Fruit fly (Drosophila melanogaster) whole organism: ENCODE data around the gene CG15210.

Experiments used
- CG8478 ChIP-seq: fragments of >200 bp; optimal IDR thresholded peaks from 2 replicates; lab custom pipeline; 2018; ENCODE audit warnings: inconsistent platforms
- Dll ChIP-seq: fragments of >200 bp; optimal IDR thresholded peaks from 2 replicates; lab custom pipeline; 2017
- EcR ChIP-seq, 2 experiments: fragments of >200 bp; optimal IDR thresholded peaks; 2 replicates each; lab custom pipeline; 2017; ENCODE audit warnings: missing biosample characterization in 2 of 2, missing genetic modification characterization in 2 of 2, missing genetic modification reagents in 2 of 2
- pan ChIP-seq: fragments of >200 bp; optimal IDR thresholded peaks from 2 replicates; lab custom pipeline; 2017
- psq ChIP-seq: fragments of >200 bp; optimal IDR thresholded peaks from 2 replicates; lab custom pipeline; 2017
- usp ChIP-seq: fragments of >200 bp; optimal IDR thresholded peaks from 2 replicates; lab custom pipeline; 2017; ENCODE audit warnings: missing biosample characterization, missing genetic modification characterization, mixed read lengths

The CG15210 gene

dm6 chrX:10840892-10841564 lies 2.0 kb downstream of the CG15210 start:
- TF ChIP-seq Dll (lab: Kevin White, UChicago) (no peak), psq (lab: Kevin White, UChicago) (no peak), pan (lab: Kevin White, UChicago) (no peak), usp (no peak), CG8478 (lab: Kevin White, UChicago) (no peak), EcR (GFP tag; optimal IDR thresholded peaks at IDR 0.05; lab: Kevin White, UChicago) (no peak)

dm6 chrX:10841717-10842255 lies 2.8 kb downstream of the CG15210 start, which contains the start of gene CG15209:
Gene CG15209, plus strand, starts transcription at chrX:10842205.
- TF ChIP-seq CG8478 (lab: Kevin White, UChicago) (no peak), psq (lab: Kevin White, UChicago) (no peak), usp (no peak), EcR (GFP tag; optimal IDR thresholded peaks at IDR 0.05; lab: Kevin White, UChicago) (no peak), Dll (lab: Kevin White, UChicago) (no peak), pan (lab: Kevin White, UChicago) (no peak)

- TF ChIP-seq psq (lab: Kevin White, UChicago) (no peak), CG8478 (lab: Kevin White, UChicago) (no peak), Dll (lab: Kevin White, UChicago) (no peak), usp (no peak), EcR (GFP tag; optimal IDR thresholded peaks at IDR 0.05; lab: Kevin White, UChicago) (no peak), pan (lab: Kevin White, UChicago) (no peak)
Measured at dm6 chrX:10844807-10845206, 5.8 kb downstream of the CG15210 start, which contains the start of gene CG32669. Gene CG32669, minus strand, starts transcription at chrX:10845081.

- TF ChIP-seq usp (no peak), Dll (lab: Kevin White, UChicago) (no peak), CG8478 (lab: Kevin White, UChicago) (no peak), psq (lab: Kevin White, UChicago) (no peak), pan (lab: Kevin White, UChicago) (no peak), EcR (GFP tag; optimal IDR thresholded peaks at IDR 0.05; lab: Kevin White, UChicago) (no peak)
Measured at dm6 chrX:10845256-10845655, 6.2 kb downstream of the CG15210 start.

- no peak for TF ChIP-seq pan (lab: Kevin White, UChicago)
Measured at dm6 chrX:10846972-10847435, 8.0 kb downstream of the CG15210 start, which contains the start of gene sbr. Gene sbr, minus strand, starts transcription at chrX:10847092.

dm6 chrX:10847436-10847446 lies 8.2 kb downstream of the CG15210 start, which contains the start of gene Pgls:
Gene Pgls, plus strand, starts transcription at chrX:10847438.
- TF ChIP-seq CG8478 (lab: Kevin White, UChicago) (no peak), psq (lab: Kevin White, UChicago) (no peak), pan (lab: Kevin White, UChicago) (no peak), Dll (lab: Kevin White, UChicago) (no peak), EcR (GFP tag; optimal IDR thresholded peaks at IDR 0.05; lab: Kevin White, UChicago) (no peak), usp (no peak)

dm6 chrX:10847447-10847846 lies 8.4 kb downstream of the CG15210 start:
- no peak for TF ChIP-seq usp
- TF ChIP-seq psq (lab: Kevin White, UChicago), result no peak
- TF ChIP-seq pan (lab: Kevin White, UChicago), result no peak
- TF ChIP-seq EcR (GFP tag; optimal IDR thresholded peaks at IDR 0.05; lab: Kevin White, UChicago), result no peak

- TF ChIP-seq EcR (GFP tag; optimal IDR thresholded peaks at IDR 0.05; lab: Kevin White, UChicago) (no peak), pan (lab: Kevin White, UChicago) (no peak), Dll (lab: Kevin White, UChicago) (no peak), psq (lab: Kevin White, UChicago) (no peak)
Measured at dm6 chrX:10848565-10848964, 9.5 kb downstream of the CG15210 start, which contains the start of gene CG2202. Gene CG2202, plus strand, starts transcription at chrX:10848757.

- no peak for TF ChIP-seq usp
- TF ChIP-seq psq (lab: Kevin White, UChicago), result no peak
- TF ChIP-seq CG8478 (lab: Kevin White, UChicago), result no peak
- no peak for TF ChIP-seq EcR (GFP tag; optimal IDR thresholded peaks at IDR 0.05; lab: Kevin White, UChicago)
- TF ChIP-seq pan (lab: Kevin White, UChicago), result no peak
- TF ChIP-seq Dll (lab: Kevin White, UChicago), result no peak
Measured at dm6 chrX:10854686-10855085, 15.7 kb downstream of the CG15210 start, which contains the start of gene feo. Gene feo, minus strand, starts transcription at chrX:10854869.

dm6 chrX:10857376-10857775 lies 18.3 kb downstream of the CG15210 start, which contains the start of the genes sofe and CG2186:
Gene sofe, minus strand, starts transcription at chrX:10857413.
Gene CG2186, plus strand, starts transcription at chrX:10857655.
- no peak for TF ChIP-seq CG8478 (lab: Kevin White, UChicago)
- TF ChIP-seq psq (lab: Kevin White, UChicago), result no peak
- no peak for TF ChIP-seq Dll (lab: Kevin White, UChicago)

dm6 chrX:10857853-10858252 lies 18.8 kb downstream of the CG15210 start:
- TF ChIP-seq pan (lab: Kevin White, UChicago) (no peak), usp (no peak), CG8478 (lab: Kevin White, UChicago) (peak; percentile 67), EcR (GFP tag; optimal IDR thresholded peaks at IDR 0.05; lab: Kevin White, UChicago) (no peak), Dll (lab: Kevin White, UChicago) (no peak), psq (lab: Kevin White, UChicago) (no peak)

- no peak for TF ChIP-seq CG8478 (lab: Kevin White, UChicago)
- TF ChIP-seq psq (lab: Kevin White, UChicago), result no peak
- no peak for TF ChIP-seq pan (lab: Kevin White, UChicago)
- TF ChIP-seq usp, result no peak
- no peak for TF ChIP-seq Dll (lab: Kevin White, UChicago)
- no peak for TF ChIP-seq EcR (GFP tag; optimal IDR thresholded peaks at IDR 0.05; lab: Kevin White, UChicago)
Measured at dm6 chrX:10865580-10866331, 26.7 kb downstream of the CG15210 start.
